Worm (Caenorhabditis elegans) whole organism, L3 larva: ENCODE results near the gene srd-74.

Experiments used
- aly-2 ChIP-seq: fragments of 150-350 bp; optimal IDR thresholded peaks from 2 replicates; lab custom pipeline; 2014; ENCODE audit warnings: missing biosample characterization, missing genetic modification characterization
- ama-1 ChIP-seq: fragments of 150-350 bp; optimal IDR thresholded peaks from 2 replicates; lab custom pipeline; 2018
- egl-27 ChIP-seq: sonication (generic microtip); optimal IDR thresholded peaks from 4 replicates; lab custom pipeline; 2017; ENCODE audit warnings: missing biosample characterization, missing genetic modification reagents, missing genetic modification characterization
- elt-3 ChIP-seq, 3 experiments: fragments of 150-350 bp in 1 of 3; sonication (generic microtip) in 2 of 3; optimal IDR thresholded peaks; 2 replicates in 2 of 3; 4 replicates in 1 of 3; lab custom pipeline; 2014 to 2017; ENCODE audit warnings: missing biosample characterization in 3 of 3, missing genetic modification characterization in 3 of 3
- fos-1 ChIP-seq: fragments of 150-350 bp; optimal IDR thresholded peaks from 2 replicates; lab custom pipeline; 2014; ENCODE audit warnings: missing biosample characterization, missing genetic modification characterization
- lin-39 ChIP-seq: fragments of 150-350 bp; optimal IDR thresholded peaks from 2 replicates; lab custom pipeline; 2018; ENCODE audit warnings: missing biosample characterization, missing genetic modification reagents, missing genetic modification characterization
- nhr-23 ChIP-seq: fragments of 150-350 bp; optimal IDR thresholded peaks from 2 replicates; lab custom pipeline; 2014; ENCODE audit warnings: missing biosample characterization, missing genetic modification reagents, missing genetic modification characterization
- nhr-237 ChIP-seq: fragments of 150-350 bp; optimal IDR thresholded peaks from 2 replicates; lab custom pipeline; 2014; ENCODE audit warnings: missing biosample characterization, missing genetic modification characterization
- nhr-76 ChIP-seq: fragments of 150-350 bp; sonication (generic microtip); optimal IDR thresholded peaks from 5 replicates; lab custom pipeline; 2014; ENCODE audit warnings: missing biosample characterization, missing genetic modification characterization
- nhr-77 ChIP-seq: fragments of 150-350 bp; optimal IDR thresholded peaks from 2 replicates; lab custom pipeline; 2014; ENCODE audit warnings: missing biosample characterization, missing genetic modification characterization
- snpc-4 ChIP-seq: fragments of 150-350 bp; optimal IDR thresholded peaks from 2 replicates; lab custom pipeline; 2014; ENCODE audit warnings: missing biosample characterization, missing genetic modification characterization
- unc-39 ChIP-seq: sonication (generic microtip); optimal IDR thresholded peaks from 4 replicates; lab custom pipeline; 2017; ENCODE audit warnings: missing biosample characterization, missing genetic modification characterization
- unc-62 ChIP-seq: fragments of 150-350 bp; sonication (generic microtip); optimal IDR thresholded peaks from 4 replicates; lab custom pipeline; 2014; ENCODE audit warnings: missing biosample characterization, missing genetic modification reagents, missing genetic modification characterization

ce11 chrIII:11738482-11738881, 43.4 kb upstream of the srd-74 start:
- TF ChIP-seq aly-2 (tag; lab: Kevin White, UChicago) (no peak), lin-39 (tag; lab: Kevin White, UChicago) (peak; percentile 73), elt-3 (tag; optimal IDR thresholded peaks at IDR 0.05; lab: Kevin White, UChicago) (no peak), nhr-76 (no peak), egl-27 (tag; lab: Kevin White, UChicago) (no peak), nhr-237 (no peak), fos-1 (tag; lab: Kevin White, UChicago) (no peak), unc-39 (no peak), nhr-23 (tag; lab: Kevin White, UChicago) (no peak), snpc-4 (tag; lab: Kevin White, UChicago) (no peak), ama-1 (no peak), nhr-77 (no peak), unc-62 (GFP tag; lab: Kevin White, UChicago) (no peak)
